Worm (Caenorhabditis elegans): Measurements from ENCODE around the gene B0563.5.

B0563.5 gene

ce11 chrX:9172278-9172677, 26.3 kb downstream of the B0563.5 start, which contains the start of gene B0563.18:
Gene B0563.18 (plus strand): TSS chrX:9172578.
- TF ChIP-seq tbx-37 (GFP tag; conservative IDR thresholded peaks at IDR 0.05) (no peak), ets-7 (tag; optimal IDR thresholded peaks at IDR 0.05) (no peak), F13C5.2 (tag; optimal IDR thresholded peaks at IDR 0.05) (no peak), ceh-36 (tag; optimal IDR thresholded peaks at IDR 0.05) (no peak), scrt-1 (GFP tag; IDR thresholded peaks at IDR 0.05) (no peak)

ce11 chrX:9172733-9173132, 26.8 kb downstream of the B0563.5 start:
- TF ChIP-seq F13C5.2 (tag; optimal IDR thresholded peaks at IDR 0.05) (no peak), tbx-37 (GFP tag; conservative IDR thresholded peaks at IDR 0.05) (no peak), flt-1 (GFP tag; IDR thresholded peaks at IDR 0.05) (no peak), pes-1 (GFP tag; IDR thresholded peaks at IDR 0.05) (no peak), ceh-13 (GFP tag; optimal IDR thresholded peaks at IDR 0.05) (no peak), B0310.2 (tag; optimal IDR thresholded peaks at IDR 0.05) (no peak), sea-1 (GFP tag; conservative IDR thresholded peaks at IDR 0.05) (no peak), tbx-11 (GFP tag; IDR thresholded peaks at IDR 0.05) (no peak), ets-7 (tag; optimal IDR thresholded peaks at IDR 0.05) (no peak), ceh-36 (tag; optimal IDR thresholded peaks at IDR 0.05) (no peak), hmbx-1 (tag; optimal IDR thresholded peaks at IDR 0.05) (no peak), hmg-4 (GFP tag; optimal IDR thresholded peaks at IDR 0.05) (no peak), scrt-1 (GFP tag; IDR thresholded peaks at IDR 0.05) (no peak), hnd-1 (tag; optimal IDR thresholded peaks at IDR 0.05) (no peak), ama-1 (optimal IDR thresholded peaks at IDR 0.05) (no peak)

- TF ChIP-seq flt-1 (GFP tag; IDR thresholded peaks at IDR 0.05) (no peak), ama-1 (optimal IDR thresholded peaks at IDR 0.05) (no peak), B0310.2 (tag; optimal IDR thresholded peaks at IDR 0.05) (no peak), ets-7 (tag; optimal IDR thresholded peaks at IDR 0.05) (no peak), ceh-13 (GFP tag; optimal IDR thresholded peaks at IDR 0.05) (no peak), scrt-1 (GFP tag; IDR thresholded peaks at IDR 0.05) (no peak), F13C5.2 (tag; optimal IDR thresholded peaks at IDR 0.05) (no peak), hmbx-1 (tag; optimal IDR thresholded peaks at IDR 0.05) (no peak), hnd-1 (tag; optimal IDR thresholded peaks at IDR 0.05) (no peak), tbx-11 (GFP tag; IDR thresholded peaks at IDR 0.05) (no peak), tbx-37 (GFP tag; conservative IDR thresholded peaks at IDR 0.05) (no peak)
These were observed 28.5 kb downstream of the B0563.5 start, which contains the start of gene B0563.8 for ce11 chrX:9174409-9174808. Gene B0563.8 (minus strand): TSS chrX:9174509.

ce11 chrX:9180823-9181222, 34.9 kb downstream of the B0563.5 start, which contains the start of gene Y81B9A.4:
Gene Y81B9A.4 (minus strand): TSS chrX:9180923.
- no peak for TF ChIP-seq hmbx-1 (tag; optimal IDR thresholded peaks at IDR 0.05)
- TF ChIP-seq ets-7 (tag; optimal IDR thresholded peaks at IDR 0.05) = no peak
- no peak for TF ChIP-seq tra-4 (tag; optimal IDR thresholded peaks at IDR 0.05)
- no peak for TF ChIP-seq scrt-1 (GFP tag; IDR thresholded peaks at IDR 0.05)
- no peak for TF ChIP-seq B0310.2 (tag; optimal IDR thresholded peaks at IDR 0.05)
- no peak for TF ChIP-seq sea-1 (GFP tag; conservative IDR thresholded peaks at IDR 0.05)
- no peak for TF ChIP-seq tbx-37 (GFP tag; conservative IDR thresholded peaks at IDR 0.05)
- no peak for TF ChIP-seq hmg-4 (GFP tag; optimal IDR thresholded peaks at IDR 0.05)
- no peak for TF ChIP-seq tbx-11 (GFP tag; IDR thresholded peaks at IDR 0.05)
- no peak for TF ChIP-seq ceh-36 (tag; optimal IDR thresholded peaks at IDR 0.05)

- no peak for TF ChIP-seq ceh-36 (tag; optimal IDR thresholded peaks at IDR 0.05)
- no peak for TF ChIP-seq ceh-13 (GFP tag; optimal IDR thresholded peaks at IDR 0.05)
- TF ChIP-seq flt-1 (GFP tag; IDR thresholded peaks at IDR 0.05) = no peak
- no peak for TF ChIP-seq tbx-11 (GFP tag; IDR thresholded peaks at IDR 0.05)
- no peak for TF ChIP-seq F13C5.2 (tag; optimal IDR thresholded peaks at IDR 0.05)
- TF ChIP-seq sea-1 (GFP tag; conservative IDR thresholded peaks at IDR 0.05) = no peak
- no peak for TF ChIP-seq hnd-1 (tag; optimal IDR thresholded peaks at IDR 0.05)
- TF ChIP-seq pes-1 (GFP tag; IDR thresholded peaks at IDR 0.05) = no peak
- no peak for TF ChIP-seq scrt-1 (GFP tag; IDR thresholded peaks at IDR 0.05)
- TF ChIP-seq aly-1 (tag; optimal IDR thresholded peaks at IDR 0.05) = no peak
- TF ChIP-seq ama-1 (optimal IDR thresholded peaks at IDR 0.05) = no peak
- no peak for TF ChIP-seq tbx-37 (GFP tag; conservative IDR thresholded peaks at IDR 0.05)
- TF ChIP-seq B0310.2 (tag; optimal IDR thresholded peaks at IDR 0.05) = no peak
- no peak for TF ChIP-seq hmbx-1 (tag; optimal IDR thresholded peaks at IDR 0.05)
- no peak for TF ChIP-seq ets-7 (tag; optimal IDR thresholded peaks at IDR 0.05)
- TF ChIP-seq hmg-4 (GFP tag; optimal IDR thresholded peaks at IDR 0.05) = no peak
- no peak for TF ChIP-seq tra-4 (tag; optimal IDR thresholded peaks at IDR 0.05)
These were observed 36.2 kb downstream of the B0563.5 start, which contains the start of gene Y81B9A.3 for ce11 chrX:9182140-9182539. Gene Y81B9A.3 (plus strand): TSS chrX:9182440.

- TF ChIP-seq ama-1 (optimal IDR thresholded peaks at IDR 0.05) (no peak), hmg-4 (GFP tag; optimal IDR thresholded peaks at IDR 0.05) (no peak), flt-1 (GFP tag; IDR thresholded peaks at IDR 0.05) (no peak), scrt-1 (GFP tag; IDR thresholded peaks at IDR 0.05) (no peak), pes-1 (GFP tag; IDR thresholded peaks at IDR 0.05) (no peak), sea-1 (GFP tag; conservative IDR thresholded peaks at IDR 0.05) (no peak), B0310.2 (tag; optimal IDR thresholded peaks at IDR 0.05) (no peak), ceh-13 (GFP tag; optimal IDR thresholded peaks at IDR 0.05) (no peak), tbx-11 (GFP tag; IDR thresholded peaks at IDR 0.05) (no peak), ets-7 (tag; optimal IDR thresholded peaks at IDR 0.05) (no peak), hmbx-1 (tag; optimal IDR thresholded peaks at IDR 0.05) (no peak), F13C5.2 (tag; optimal IDR thresholded peaks at IDR 0.05) (no peak)
These were observed 37.9 kb downstream of the B0563.5 start, which contains the start of gene Y81B9A.2 for ce11 chrX:9183836-9184235. Gene Y81B9A.2 (plus strand): TSS chrX:9184136.

ce11 chrX:9191795-9192494, 46.0 kb downstream of the B0563.5 start, which contains the start of gene Y81B9A.1:
Gene Y81B9A.1 (plus strand): TSS chrX:9192444.
- TF ChIP-seq flt-1 (GFP tag; IDR thresholded peaks at IDR 0.05) (peak; percentile 26; the same call in 1 of the 2 replicates), scrt-1 (GFP tag; IDR thresholded peaks at IDR 0.05) (no peak)
